Fruit fly (Drosophila melanogaster): ENCODE measurements around the gene Elys.

Elys gene

dm6 chrX:19651757-19652419 is at the start of gene Elys, which contains the start of gene Ranbp21:
Elys (plus strand) TSS chrX:19652305.
Ranbp21 (minus strand) TSS chrX:19652269.
- 0 out of 2 replicates have a peak, but pooled peaks have one; percentile 39 for TF ChIP-seq wor (GFP tag; IDR thresholded peaks at IDR 0.05)
- no peak for TF ChIP-seq Sry-β (GFP tag; optimal IDR thresholded peaks at IDR 0.05)
- no peak for TF ChIP-seq CG9437 (GFP tag; optimal IDR thresholded peaks at IDR 0.05)
- no peak; the same call in none of the 3 replicates for TF ChIP-seq HLH4C (GFP tag; IDR thresholded peaks at IDR 0.05; ENCODE audit: partially characterized antibody)
- TF ChIP-seq CG13123 (GFP tag; optimal IDR thresholded peaks at IDR 0.05) = no peak
- no peak for TF ChIP-seq CG11696 (GFP tag; IDR thresholded peaks at IDR 0.05)
- no peak for TF ChIP-seq BtbVII (GFP tag; optimal IDR thresholded peaks at IDR 0.05)
- TF ChIP-seq emc (GFP tag; optimal IDR thresholded peaks at IDR 0.05) = no peak
- TF ChIP-seq pum (GFP tag; optimal IDR thresholded peaks at IDR 0.05) = peak; percentile 76
- TF ChIP-seq CG33557 (GFP tag; optimal IDR thresholded peaks at IDR 0.05) = peak; percentile 7
- 0 out of 2 replicates have a peak, but pooled peaks have one; percentile 32 for TF ChIP-seq dimm (GFP tag; IDR thresholded peaks at IDR 0.05)
- TF ChIP-seq NC2α (GFP tag; optimal IDR thresholded peaks at IDR 0.05) = no peak
- TF ChIP-seq Nf-YB (GFP tag; optimal IDR thresholded peaks at IDR 0.05) = no peak
- no peak for TF ChIP-seq Stat92E (GFP tag; optimal IDR thresholded peaks at IDR 0.05)
- peak; percentile 48 for TF ChIP-seq CG11398 (GFP tag; optimal IDR thresholded peaks at IDR 0.05)
- no peak for TF ChIP-seq mirr (GFP tag; optimal IDR thresholded peaks at IDR 0.05)
- TF ChIP-seq CG3163 (GFP tag; optimal IDR thresholded peaks at IDR 0.05) = peak; percentile 21
- peak; percentile 51 for TF ChIP-seq stwl (tag; optimal IDR thresholded peaks at IDR 0.05)
- TF ChIP-seq Neu2 (GFP tag; optimal IDR thresholded peaks at IDR 0.05; ENCODE audit: borderline replicate concordance) = no peak
- TF ChIP-seq Lim3 (GFP tag; IDR thresholded peaks at IDR 0.05) = no peak
- TF ChIP-seq Gug (GFP tag; IDR thresholded peaks at IDR 0.05) = peak; percentile 69; the same call in 3 of the 4 replicates
- peak; percentile 55 for TF ChIP-seq CG10366 (GFP tag; IDR thresholded peaks at IDR 0.05)
- TF ChIP-seq CG15269 (tag; optimal IDR thresholded peaks at IDR 0.05) = no peak
- no peak for TF ChIP-seq CG34376 (GFP tag; optimal IDR thresholded peaks at IDR 0.05)
- no peak for TF ChIP-seq nau (GFP tag; optimal IDR thresholded peaks at IDR 0.05)
- TF ChIP-seq exex (tag; optimal IDR thresholded peaks at IDR 0.05) = no peak
- TF ChIP-seq CG2199 (GFP tag; IDR thresholded peaks at IDR 0.05) = no peak
- TF ChIP-seq CG18764 (GFP tag; optimal IDR thresholded peaks at IDR 0.05) = no peak
- TF ChIP-seq CG8359 (GFP tag; optimal IDR thresholded peaks at IDR 0.05; ENCODE audit: borderline replicate concordance) = no peak
- TF ChIP-seq CG15073 (GFP tag; optimal IDR thresholded peaks at IDR 0.05) = no peak
- peak; percentile 5 for TF ChIP-seq ftz-f1 (GFP tag; optimal IDR thresholded peaks at IDR 0.05)
- TF ChIP-seq Doc2 (GFP tag; IDR thresholded peaks at IDR 0.05) = no peak
- peak; percentile 61 for TF ChIP-seq E2f2 (GFP tag; IDR thresholded peaks at IDR 0.05)
- TF ChIP-seq chif (GFP tag; optimal IDR thresholded peaks at IDR 0.05) = peak; percentile 52
- TF ChIP-seq gt (GFP tag; IDR thresholded peaks at IDR 0.05) = no peak
- TF ChIP-seq Sox102F (GFP tag; optimal IDR thresholded peaks at IDR 0.05) = no peak
- TF ChIP-seq CG12942 (GFP tag; optimal IDR thresholded peaks at IDR 0.05) = peak; percentile 45
- TF ChIP-seq CG7556 (GFP tag; optimal IDR thresholded peaks at IDR 0.05) = peak; percentile 34
- no peak for TF ChIP-seq CG1832 (GFP tag; optimal IDR thresholded peaks at IDR 0.05)
- no peak for TF ChIP-seq dati (GFP tag; IDR thresholded peaks at IDR 0.05)
- no peak for TF ChIP-seq bowl (GFP tag; IDR thresholded peaks at IDR 0.05)
- TF ChIP-seq CG1602 (GFP tag; optimal IDR thresholded peaks at IDR 0.05) = peak; percentile 50
- TF ChIP-seq croc (GFP tag; conservative IDR thresholded peaks at IDR 0.05) = no peak
- no peak for TF ChIP-seq Fer2 (tag; optimal IDR thresholded peaks at IDR 0.05)
- TF ChIP-seq bsh (GFP tag; optimal IDR thresholded peaks at IDR 0.05) = peak in 1 of 2 experiments; percentile 31
- TF ChIP-seq Hand (GFP tag; optimal IDR thresholded peaks at IDR 0.05) = no peak
- TF ChIP-seq CG9609 (GFP tag; optimal IDR thresholded peaks at IDR 0.05) = peak; percentile 71
- no peak for TF ChIP-seq CG6175 (GFP tag; IDR thresholded peaks at IDR 0.05)
- peak; percentile 47; the same call in 1 of the 2 replicates for TF ChIP-seq esg (GFP tag; conservative IDR thresholded peaks at IDR 0.05)
- TF ChIP-seq grau (tag; optimal IDR thresholded peaks at IDR 0.05) = peak; percentile 40

Measured in whole organism, embryonic.